Worm (Caenorhabditis elegans) whole organism, L4 larva: ENCODE data around the gene ugt-2.

Experiments used
- D1046.2 ChIP-seq: fragments of 200-800 bp; sonication (Bioruptor generic); IDR thresholded peaks from 2 replicates; pipeline ENCODE4 v1.3.6; 2022; ENCODE audit warnings: missing genetic modification characterization, missing compliant biosample characterization
- F26F4.8 ChIP-seq: fragments of 200-800 bp; sonication (Bioruptor generic); conservative IDR thresholded peaks from 2 replicates; pipeline ENCODE4 v1.3.6; 2022; ENCODE audit warnings: missing genetic modification characterization, missing compliant biosample characterization
- F44E2.7 ChIP-seq: fragments of 200-800 bp; sonication (Bioruptor generic); IDR thresholded peaks from 2 replicates; pipeline ENCODE4 v2.1.2; 2022; ENCODE audit warnings: missing genetic modification characterization, missing compliant biosample characterization
- Y105C5A.15 ChIP-seq: fragments of 200-800 bp; sonication (Bioruptor generic); IDR thresholded peaks from 2 replicates; pipeline ENCODE4 v1.3.6; 2022; ENCODE audit warnings: missing genetic modification characterization, missing compliant biosample characterization
- Y48G9A.11 ChIP-seq: fragments of 200-800 bp; sonication (Bioruptor generic); IDR thresholded peaks from 2 replicates; pipeline ENCODE4 v1.3.6; 2022; ENCODE audit warnings: missing genetic modification reagents, missing genetic modification characterization, missing compliant biosample characterization
- ceh-44 ChIP-seq: fragments of 200-800 bp; sonication (Bioruptor generic); IDR thresholded peaks from 2 replicates; pipeline ENCODE4 v1.3.6; 2022; ENCODE audit warnings: missing genetic modification reagents, missing genetic modification characterization, missing compliant biosample characterization
- ctbp-1 ChIP-seq: fragments of 200-800 bp; sonication (Bioruptor generic); IDR thresholded peaks from 2 replicates; pipeline ENCODE4 v1.3.6; 2022; ENCODE audit warnings: missing genetic modification reagents, missing genetic modification characterization, missing compliant biosample characterization
- daf-12 ChIP-seq: fragments of 150-350 bp; optimal IDR thresholded peaks from 2 replicates; lab custom pipeline; 2014; ENCODE audit warnings: missing biosample characterization, missing genetic modification reagents, missing genetic modification characterization
- dmd-6 ChIP-seq: fragments of 200-800 bp; sonication (Bioruptor generic); IDR thresholded peaks from 2 replicates; pipeline ENCODE4 v1.3.6; 2022; ENCODE audit warnings: missing genetic modification reagents, missing genetic modification characterization, missing compliant biosample characterization
- egl-27 ChIP-seq: sonication (generic microtip); optimal IDR thresholded peaks from 3 replicates; lab custom pipeline; 2017; ENCODE audit warnings: missing biosample characterization, missing genetic modification reagents, missing genetic modification characterization
- lim-7 ChIP-seq: fragments of 200-800 bp; sonication (Bioruptor generic); IDR thresholded peaks from 2 replicates; pipeline ENCODE4 v1.3.6; 2022; ENCODE audit warnings: missing genetic modification characterization, missing compliant biosample characterization
- lin-1 ChIP-seq: fragments of 200-800 bp; sonication (Bioruptor generic); IDR thresholded peaks from 2 replicates; pipeline ENCODE4 v1.3.6; 2022; ENCODE audit warnings: missing genetic modification reagents, missing genetic modification characterization, missing compliant biosample characterization
- lin-29 ChIP-seq: fragments of 200-800 bp; sonication (Bioruptor generic); IDR thresholded peaks from 2 replicates; pipeline ENCODE4 v1.3.6; 2022; ENCODE audit warnings: missing genetic modification reagents, missing genetic modification characterization, missing compliant biosample characterization
- madf-5 ChIP-seq, 2 experiments: fragments of 200-800 bp; sonication (Bioruptor generic); IDR thresholded peaks; 2 replicates each; pipeline ENCODE4 v1.3.6; 2022; ENCODE audit warnings: missing compliant biosample characterization in 2 of 2, missing genetic modification characterization in 2 of 2
- mdl-1 ChIP-seq, 2 experiments: fragments of 150-350 bp in 1 of 2; sonication (generic microtip) in 1 of 2; optimal IDR thresholded peaks; 2 replicates each; lab custom pipeline; 2014 to 2017; ENCODE audit warnings: missing biosample characterization in 2 of 2, missing genetic modification characterization in 2 of 2
- mep-1 ChIP-seq: fragments of 150-350 bp; sonication (generic microtip); optimal IDR thresholded peaks from 3 replicates; lab custom pipeline; 2014; ENCODE audit warnings: missing biosample characterization, missing genetic modification characterization
- mxl-2 ChIP-seq: fragments of 200-800 bp; sonication (Bioruptor generic); conservative IDR thresholded peaks from 2 replicates; pipeline ENCODE4 v1.3.6; 2022; ENCODE audit warnings: missing genetic modification reagents, missing genetic modification characterization, missing compliant biosample characterization
- snpc-1.2 ChIP-seq: fragments of 200-800 bp; sonication (Bioruptor generic); IDR thresholded peaks from 2 replicates; pipeline ENCODE4 v1.3.6; 2022; ENCODE audit warnings: missing genetic modification reagents, missing genetic modification characterization, missing compliant biosample characterization
- unc-62 ChIP-seq, 3 experiments: fragments of 150-350 bp in 1 of 3; sonication (generic microtip); optimal IDR thresholded peaks in 2 of 3; peaks in 1 of 3; 1 replicate in 1 of 3; 2 replicates in 2 of 3; lab custom pipeline; 2014 to 2017; ENCODE audit warnings: missing biosample characterization in 3 of 3, missing genetic modification characterization in 3 of 3, missing genetic modification reagents in 3 of 3, missing genotype in 1 of 3
- zip-11 ChIP-seq: fragments of 200-800 bp; sonication (Bioruptor generic); IDR thresholded peaks from 2 replicates; pipeline ENCODE4 v1.3.6; 2022; ENCODE audit warnings: missing genetic modification characterization, missing compliant biosample characterization

The ugt-2 gene

DNA sequence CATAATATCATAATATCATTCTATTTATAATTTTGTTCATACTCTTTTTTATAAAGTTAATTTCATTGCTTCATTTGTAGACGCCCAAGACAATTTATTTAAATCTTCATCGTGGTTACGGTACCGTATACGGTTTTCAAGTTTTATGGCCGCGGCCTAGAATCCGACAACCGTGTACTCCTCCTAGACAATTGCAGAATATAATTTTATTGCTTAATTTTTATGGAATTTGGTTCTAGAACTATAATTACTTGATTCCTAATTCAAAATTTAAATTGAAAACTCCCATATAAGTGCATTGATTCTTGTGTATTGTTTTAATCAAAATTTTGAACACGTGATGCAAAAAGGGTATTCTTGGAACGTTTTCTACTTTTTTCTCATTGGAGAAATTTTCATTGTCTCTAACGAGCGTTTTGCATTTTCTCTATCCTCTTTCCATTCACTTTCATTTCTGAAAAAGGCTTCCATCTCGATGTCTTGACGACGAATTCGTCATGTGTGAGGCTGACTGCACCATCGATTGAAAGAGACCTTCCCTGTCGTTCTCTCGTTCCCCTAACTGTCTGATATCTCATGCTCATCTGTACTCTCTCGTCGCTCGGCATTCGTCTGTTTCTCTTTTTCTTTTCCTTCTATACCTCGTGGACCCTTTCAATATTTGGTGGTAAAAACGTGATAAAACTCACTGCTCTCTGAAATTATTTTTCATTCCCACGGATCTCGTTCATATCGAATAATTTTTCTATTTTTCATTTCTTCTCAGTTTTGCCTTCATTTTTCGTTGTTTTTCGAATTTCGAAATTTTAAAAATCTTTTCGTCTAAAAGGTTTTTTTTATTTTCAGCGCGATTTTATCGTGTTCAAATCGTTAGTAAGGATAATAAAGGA, 42.8 kb downstream of the ugt-2 start, which contains the start of gene pap-1 (continued):
- TF ChIP-seq Y48G9A.11 (GFP tag; lab: Robert Waterston, UW), result no peak
- no peak for TF ChIP-seq daf-12 (tag; lab: Kevin White, UChicago)
- TF ChIP-seq ceh-44 (GFP tag; lab: Robert Waterston, UW), result no peak
- no peak for TF ChIP-seq zip-11
- TF ChIP-seq unc-62 (GFP tag; optimal IDR thresholded peaks at IDR 0.05 in 1 of 2; lab: Kevin White, UChicago), result no peak
- TF ChIP-seq unc-62 (tag; optimal IDR thresholded peaks at IDR 0.05; lab: Kevin White, UChicago), result no peak
- no peak for TF ChIP-seq egl-27 (tag; lab: Kevin White, UChicago)
- TF ChIP-seq mdl-1 (tag; optimal IDR thresholded peaks at IDR 0.05; lab: Kevin White, UChicago), result peak in 1 of 2 experiments; percentile 67
- TF ChIP-seq F44E2.7, result no peak
- no peak for TF ChIP-seq snpc-1.2 (GFP tag; lab: Robert Waterston, UW)
- no peak for TF ChIP-seq mep-1 (tag; lab: Kevin White, UChicago)
- no peak for TF ChIP-seq D1046.2 (GFP tag; lab: Robert Waterston, UW)
- TF ChIP-seq lin-29 (GFP tag; lab: Robert Waterston, UW), result no peak

DNA sequence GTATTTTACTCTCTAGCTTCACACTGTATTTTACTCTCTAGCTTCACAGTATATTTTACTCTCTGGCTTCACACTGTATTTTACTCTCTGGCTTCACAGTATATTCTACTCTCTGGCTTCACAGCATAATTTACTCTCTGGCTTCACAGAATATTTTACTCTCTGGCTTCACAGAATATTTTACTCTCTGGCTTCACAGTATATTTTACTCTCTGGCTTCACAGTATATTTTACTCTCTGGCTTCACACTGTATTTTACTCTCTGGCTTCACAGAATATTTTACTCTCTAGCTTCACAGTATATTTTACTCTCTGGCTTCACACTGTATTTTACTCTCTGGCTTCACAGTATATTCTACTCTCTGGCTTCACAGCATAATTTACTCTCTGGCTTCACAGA, 51.3 kb downstream of the ugt-2 start:
- TF ChIP-seq dmd-6 (GFP tag; lab: Robert Waterston, UW), result 0 out of 2 replicates have a peak, but pooled peaks have one; percentile 9

DNA sequence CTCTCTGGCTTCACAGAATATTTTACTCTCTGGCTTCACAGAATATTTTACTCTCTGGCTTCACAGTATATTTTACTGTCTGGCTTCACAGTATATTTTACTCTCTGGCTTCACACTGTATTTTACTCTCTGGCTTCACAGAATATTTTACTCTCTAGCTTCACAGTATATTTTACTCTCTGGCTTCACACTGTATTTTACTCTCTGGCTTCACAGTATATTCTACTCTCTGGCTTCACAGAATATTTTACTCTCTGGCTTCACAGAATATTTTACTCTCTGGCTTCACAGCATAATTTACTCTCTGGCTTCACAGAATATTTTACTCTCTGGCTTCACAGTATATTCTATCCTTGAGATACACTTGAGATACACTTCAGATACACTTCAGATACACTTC, 51.8 kb downstream of the ugt-2 start:
- 0 out of 2 replicates have a peak, but pooled peaks have one; percentile 22 for TF ChIP-seq mxl-2 (GFP tag; lab: Robert Waterston, UW)
- TF ChIP-seq lim-7 (GFP tag; lab: Robert Waterston, UW), result peak; percentile 62; the same call in 1 of the 2 replicates
- peak; percentile 89 for TF ChIP-seq F26F4.8 (GFP tag; lab: Robert Waterston, UW)
- TF ChIP-seq madf-5 (GFP tag; IDR thresholded peaks at IDR 0.05; lab: Robert Waterston, UW), result peak in 1 of 2 experiments; percentile 74; a peak in 1 of 4 replicates
- TF ChIP-seq ctbp-1, result 0 out of 2 replicates have a peak, but pooled peaks have one; percentile 11
- TF ChIP-seq Y105C5A.15 (GFP tag; lab: Robert Waterston, UW), result peak; percentile 61; the same call in 1 of the 2 replicates
- TF ChIP-seq lin-1 (GFP tag; lab: Robert Waterston, UW), result 0 out of 2 replicates have a peak, but pooled peaks have one; percentile 16
